Fruit fly (Drosophila melanogaster) whole organism, embryonic: ENCODE measurements around the gene hyd.

Experiments used
- Abd-B ChIP-seq: fragments of 200-800 bp; sonication (Bioruptor generic); optimal IDR thresholded peaks from 2 replicates; lab custom pipeline; 2018; ENCODE audit warnings: missing biosample characterization, mild to moderate bottlenecking, missing genetic modification characterization, moderate library complexity
- Antp ChIP-seq: fragments of 200-800 bp; sonication (Bioruptor generic); optimal IDR thresholded peaks from 3 replicates; lab custom pipeline; 2016; ENCODE audit warnings: missing biosample characterization, missing genetic modification characterization
- B-H2 ChIP-seq: fragments of 200-800 bp; sonication (Bioruptor generic); optimal IDR thresholded peaks from 2 replicates; lab custom pipeline; 2018; ENCODE audit warnings: missing biosample characterization, mild to moderate bottlenecking, missing genetic modification characterization
- Bdp1 ChIP-seq: fragments of 200-800 bp; sonication (Bioruptor generic); optimal IDR thresholded peaks from 3 replicates; lab custom pipeline; 2016; ENCODE audit warnings: missing biosample characterization, missing genetic modification characterization
- Bgb ChIP-seq: fragments of 200-800 bp; sonication (Bioruptor generic); IDR thresholded peaks from 2 replicates; pipeline ENCODE4 v1.3.6; 2022; ENCODE audit warnings: missing biosample characterization, missing genetic modification characterization; ENCODE audit not compliant: partially characterized antibody
- CG10654 ChIP-seq: fragments of 200-800 bp; sonication (Bioruptor generic); optimal IDR thresholded peaks from 2 replicates; lab custom pipeline; 2016; ENCODE audit warnings: missing biosample characterization, missing genetic modification characterization
- CG11398 ChIP-seq: fragments of 200-800 bp; sonication (Bioruptor generic); optimal IDR thresholded peaks from 2 replicates; lab custom pipeline; 2016; ENCODE audit warnings: missing biosample characterization, missing genetic modification characterization
- CG11504 ChIP-seq: fragments of 200-800 bp; sonication (Bioruptor generic); optimal IDR thresholded peaks from 3 replicates; lab custom pipeline; 2019; ENCODE audit warnings: missing biosample characterization, mild to moderate bottlenecking, missing genetic modification characterization, moderate library complexity
- CG12744 ChIP-seq: fragments of 200-800 bp; sonication (Bioruptor generic); optimal IDR thresholded peaks from 2 replicates; lab custom pipeline; 2016; ENCODE audit warnings: missing biosample characterization, missing genetic modification characterization
- CG13624 ChIP-seq: fragments of 200-800 bp; sonication (Bioruptor generic); optimal IDR thresholded peaks from 2 replicates; lab custom pipeline; 2016; ENCODE audit warnings: missing biosample characterization, missing genetic modification characterization
- CG14441 ChIP-seq: fragments of 200-800 bp; sonication (Bioruptor generic); IDR thresholded peaks from 2 replicates; pipeline ENCODE4 v1.3.6; 2022; ENCODE audit warnings: missing biosample characterization, missing genetic modification characterization
- CG14710 ChIP-seq: fragments of 200-800 bp; sonication (Bioruptor generic); optimal IDR thresholded peaks from 3 replicates; lab custom pipeline; 2019; ENCODE audit warnings: missing biosample characterization, mild to moderate bottlenecking, missing genetic modification characterization, moderate library complexity
- CG14965 ChIP-seq: fragments of 200-800 bp; sonication (Bioruptor generic); optimal IDR thresholded peaks from 2 replicates; lab custom pipeline; 2016; ENCODE audit warnings: missing biosample characterization, missing genetic modification characterization, borderline replicate concordance
- CG15514 ChIP-seq: fragments of 200-800 bp; sonication (Bioruptor generic); optimal IDR thresholded peaks from 3 replicates; lab custom pipeline; 2017; ENCODE audit warnings: missing biosample characterization, missing genetic modification characterization, mild to moderate bottlenecking, moderate library complexity, missing genetic modification reagents
- CG2120 ChIP-seq: fragments of 200-800 bp; sonication (Bioruptor generic); optimal IDR thresholded peaks from 3 replicates; lab custom pipeline; 2016; ENCODE audit warnings: missing biosample characterization, missing genetic modification characterization
- CG31388 ChIP-seq: fragments of 200-800 bp; sonication (Bioruptor generic); optimal IDR thresholded peaks from 2 replicates; lab custom pipeline; 2016; ENCODE audit warnings: missing biosample characterization, missing genetic modification characterization
- CG32772 ChIP-seq: fragments of 200-800 bp; sonication (Bioruptor generic); IDR thresholded peaks from 2 replicates; pipeline ENCODE4 v1.3.6; 2022; ENCODE audit warnings: missing biosample characterization, missing genetic modification characterization
- CG34376 ChIP-seq: fragments of 200-800 bp; sonication (Bioruptor generic); optimal IDR thresholded peaks from 2 replicates; lab custom pipeline; 2018; ENCODE audit warnings: missing biosample characterization, mild to moderate bottlenecking, missing genetic modification characterization
- CG7556 ChIP-seq: fragments of 200-800 bp; sonication (Bioruptor generic); optimal IDR thresholded peaks from 2 replicates; lab custom pipeline; 2017; ENCODE audit warnings: missing biosample characterization, mild to moderate bottlenecking, missing genetic modification characterization
- CG8290 ChIP-seq, 3 experiments: fragments of 200-800 bp; sonication (Bioruptor generic); optimal IDR thresholded peaks; 2 replicates each; lab custom pipeline; 2016 to 2019; ENCODE audit warnings: missing biosample characterization in 3 of 3, missing genetic modification characterization in 3 of 3, mild to moderate bottlenecking in 2 of 3, moderate library complexity in 1 of 3
- CG9437 ChIP-seq: fragments of 200-800 bp; sonication (Bioruptor generic); optimal IDR thresholded peaks from 2 replicates; lab custom pipeline; 2018; ENCODE audit warnings: missing biosample characterization, mild to moderate bottlenecking, missing genetic modification characterization
- Dbx ChIP-seq: fragments of 200-800 bp; sonication (Bioruptor generic); IDR thresholded peaks from 3 replicates; pipeline ENCODE4 v1.3.6; 2022; ENCODE audit warnings: missing biosample characterization, missing genetic modification characterization
- Dek ChIP-seq: fragments of 200-800 bp; sonication (Bioruptor generic); optimal IDR thresholded peaks from 3 replicates; lab custom pipeline; 2019; ENCODE audit warnings: missing biosample characterization, mild to moderate bottlenecking, missing genetic modification characterization, moderate library complexity
- Gug ChIP-seq: fragments of 200-800 bp; sonication (Bioruptor generic); IDR thresholded peaks from 4 replicates; pipeline ENCODE4 v1.3.6; 2022; ENCODE audit warnings: missing biosample characterization, missing genetic modification characterization
- Hsf ChIP-seq: fragments of 200-800 bp; sonication (Bioruptor generic); optimal IDR thresholded peaks from 3 replicates; lab custom pipeline; 2016; ENCODE audit warnings: missing biosample characterization, missing genetic modification characterization
- MBD-R2 ChIP-seq: fragments of 200-800 bp; sonication (Bioruptor generic); IDR thresholded peaks from 2 replicates; pipeline ENCODE4 v1.3.6; 2022; ENCODE audit warnings: missing biosample characterization, missing genetic modification characterization
- MTF-1 ChIP-seq: fragments of 200-800 bp; sonication (Bioruptor generic); optimal IDR thresholded peaks from 2 replicates; lab custom pipeline; 2018; ENCODE audit warnings: missing biosample characterization, mild to moderate bottlenecking, missing genetic modification characterization, borderline replicate concordance
- Neu2 ChIP-seq: fragments of 200-800 bp; sonication (Bioruptor generic); optimal IDR thresholded peaks from 3 replicates; lab custom pipeline; 2016; ENCODE audit warnings: missing biosample characterization, missing genetic modification characterization, borderline replicate concordance
- Ptx1 ChIP-seq: fragments of 200-800 bp; sonication (Bioruptor generic); IDR thresholded peaks from 2 replicates; pipeline ENCODE4 v1.3.6; 2022; ENCODE audit warnings: missing biosample characterization, missing genetic modification characterization
- ara ChIP-seq: fragments of 200-800 bp; sonication (Bioruptor generic); IDR thresholded peaks from 2 replicates; pipeline ENCODE4 v1.3.6; 2022; ENCODE audit warnings: missing biosample characterization, missing genetic modification characterization
- bowl ChIP-seq: fragments of 200-800 bp; sonication (Bioruptor generic); IDR thresholded peaks from 2 replicates; pipeline ENCODE4 v1.3.6; 2022; ENCODE audit warnings: missing biosample characterization, missing genetic modification characterization
- br ChIP-seq: fragments of >200 bp; optimal IDR thresholded peaks from 2 replicates; lab custom pipeline; 2017
- chif ChIP-seq, 2 experiments: fragments of 200-800 bp; sonication (Bioruptor generic); optimal IDR thresholded peaks; 3 replicates each; lab custom pipeline; 2016; ENCODE audit warnings: missing biosample characterization in 2 of 2, missing genetic modification characterization in 2 of 2
- chn ChIP-seq: fragments of 200-800 bp; sonication (Bioruptor generic); optimal IDR thresholded peaks from 2 replicates; lab custom pipeline; 2016; ENCODE audit warnings: missing biosample characterization, missing genetic modification characterization
- eyg ChIP-seq: fragments of 200-800 bp; sonication (Bioruptor generic); optimal IDR thresholded peaks from 3 replicates; lab custom pipeline; 2016; ENCODE audit warnings: missing biosample characterization, missing genetic modification characterization
- fru ChIP-seq: fragments of >200 bp; optimal IDR thresholded peaks from 2 replicates; lab custom pipeline; 2017
- gfzf ChIP-seq: fragments of 200-800 bp; sonication (Bioruptor generic); optimal IDR thresholded peaks from 2 replicates; lab custom pipeline; 2016; ENCODE audit warnings: missing biosample characterization, mild to moderate bottlenecking, missing genetic modification characterization, moderate library complexity
- grau ChIP-seq: fragments of 200-800 bp; optimal IDR thresholded peaks from 3 replicates; lab custom pipeline; 2019; ENCODE audit warnings: missing biosample characterization, mild to moderate bottlenecking, missing genetic modification characterization, moderate library complexity
- gsb-n ChIP-seq: fragments of 200-800 bp; sonication (Bioruptor generic); optimal IDR thresholded peaks from 3 replicates; lab custom pipeline; 2018; ENCODE audit warnings: missing biosample characterization, mild to moderate bottlenecking, missing genetic modification characterization
- ham ChIP-seq: fragments of 200-800 bp; sonication (Bioruptor generic); IDR thresholded peaks from 2 replicates; pipeline ENCODE4 v1.3.6; 2022; ENCODE audit warnings: missing biosample characterization, missing genetic modification characterization
- hbn ChIP-seq: fragments of 200-800 bp; sonication (Bioruptor generic); IDR thresholded peaks from 2 replicates; pipeline ENCODE4 v1.3.6; 2022; ENCODE audit warnings: missing biosample characterization, missing genetic modification characterization; ENCODE audit not compliant: partially characterized antibody
- jing ChIP-seq: fragments of 200-800 bp; sonication (Bioruptor generic); optimal IDR thresholded peaks from 2 replicates; lab custom pipeline; 2018; ENCODE audit warnings: missing biosample characterization, mild to moderate bottlenecking, missing genetic modification characterization
- lab ChIP-seq: fragments of 200-800 bp; sonication (Bioruptor generic); optimal IDR thresholded peaks from 3 replicates; lab custom pipeline; 2017; ENCODE audit warnings: missing biosample characterization, missing genetic modification characterization, mild to moderate bottlenecking, moderate library complexity, missing genetic modification reagents
- nau ChIP-seq: fragments of 200-800 bp; sonication (Bioruptor generic); optimal IDR thresholded peaks from 3 replicates; lab custom pipeline; 2017; ENCODE audit warnings: missing biosample characterization, mild to moderate bottlenecking, missing genetic modification characterization, missing genetic modification reagents
- nmo ChIP-seq: fragments of 200-800 bp; sonication (Bioruptor generic); optimal IDR thresholded peaks from 2 replicates; lab custom pipeline; 2018; ENCODE audit warnings: missing biosample characterization, mild to moderate bottlenecking, missing genetic modification characterization, moderate library complexity
- odd ChIP-seq: fragments of 200-800 bp; sonication (Bioruptor generic); optimal IDR thresholded peaks from 2 replicates; lab custom pipeline; 2017; ENCODE audit warnings: missing biosample characterization, mild to moderate bottlenecking, missing genetic modification characterization
- pfk ChIP-seq: fragments of 200-800 bp; sonication (Bioruptor generic); optimal IDR thresholded peaks from 2 replicates; lab custom pipeline; 2018; ENCODE audit warnings: missing biosample characterization, mild to moderate bottlenecking, missing genetic modification characterization, moderate library complexity
- pho ChIP-seq: fragments of 200-800 bp; sonication (Bioruptor generic); optimal IDR thresholded peaks from 2 replicates; lab custom pipeline; 2016; ENCODE audit warnings: missing biosample characterization, missing genetic modification characterization
- ranshi ChIP-seq: fragments of 200-800 bp; sonication (Bioruptor generic); IDR thresholded peaks from 2 replicates; pipeline ENCODE4 v1.3.6; 2022; ENCODE audit warnings: missing biosample characterization, missing genetic modification characterization
- slbo ChIP-seq: fragments of 200-800 bp; sonication (Bioruptor generic); IDR thresholded peaks from 2 replicates; pipeline ENCODE4 v1.3.6; 2022; ENCODE audit warnings: missing biosample characterization, missing genetic modification characterization
- yki ChIP-seq: fragments of >200 bp; optimal IDR thresholded peaks from 3 replicates; lab custom pipeline; 2018

hyd gene

DNA sequence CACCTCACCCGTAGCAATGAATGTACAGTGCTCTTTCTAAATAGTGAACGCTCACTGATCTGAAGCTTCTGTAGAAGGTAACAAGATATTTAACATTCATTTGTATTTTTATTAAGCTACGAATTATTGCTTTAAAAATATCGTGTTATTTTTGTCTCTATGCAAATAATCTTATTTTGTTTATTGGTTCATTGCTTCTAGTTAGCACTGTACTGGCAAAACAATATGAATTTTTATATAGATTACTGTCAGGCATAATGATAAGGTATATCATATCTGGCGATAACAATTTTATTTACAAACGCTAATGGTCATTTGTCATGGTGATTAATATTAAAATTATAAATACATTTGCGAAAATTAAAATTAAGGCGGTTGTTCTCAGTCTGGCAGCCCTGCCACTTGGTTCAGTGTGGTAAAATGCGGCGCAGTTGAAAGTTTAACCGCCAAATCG is 46.1 kb upstream of the hyd start, which contains the start of gene CG9471 (continued):
- peak; percentile 81 for TF ChIP-seq CG8290 (GFP tag; optimal IDR thresholded peaks at IDR 0.05; lab: Kevin White, UChicago)
- peak in 1 of 2 experiments; percentile 79 for TF ChIP-seq CG8290 (tag; optimal IDR thresholded peaks at IDR 0.05; lab: Kevin White, UChicago)
- no peak for TF ChIP-seq CG14965
- peak; percentile 90 for TF ChIP-seq Abd-B
- TF ChIP-seq CG13624 (GFP tag; lab: Kevin White, UChicago) = peak; percentile 90
- TF ChIP-seq MTF-1 (GFP tag; lab: Kevin White, UChicago) = peak; percentile 64
- TF ChIP-seq CG11504 (tag; lab: Kevin White, UChicago) = peak; percentile 92
- peak; percentile 91 for TF ChIP-seq B-H2 (GFP tag; lab: Kevin White, UChicago)
- peak; percentile 99 for TF ChIP-seq grau (tag; lab: Kevin White, UChicago)
- peak; percentile 90 for TF ChIP-seq Dek (tag; lab: Kevin White, UChicago)
- peak; percentile 90 for TF ChIP-seq CG7556 (GFP tag; lab: Kevin White, UChicago)
- TF ChIP-seq Dbx = peak; percentile 91
- no peak for TF ChIP-seq gfzf
- TF ChIP-seq chif (GFP tag; optimal IDR thresholded peaks at IDR 0.05; lab: Kevin White, UChicago) = peak; percentile 85 to 89
- TF ChIP-seq ham (GFP tag; lab: Robert Waterston, UW) = peak; percentile 71; the same call in 1 of the 2 replicates
- TF ChIP-seq eyg (GFP tag; lab: Kevin White, UChicago) = peak; percentile 86
- TF ChIP-seq hbn (GFP tag; lab: Robert Waterston, UW) = no peak
- TF ChIP-seq fru = no peak
- peak; percentile 35 for TF ChIP-seq CG11398 (GFP tag; lab: Kevin White, UChicago)
- peak; percentile 96 for TF ChIP-seq lab (GFP tag; lab: Kevin White, UChicago)
- TF ChIP-seq Bdp1 (GFP tag; lab: Kevin White, UChicago) = peak; percentile 78
- peak; percentile 25 for TF ChIP-seq pfk (GFP tag; lab: Kevin White, UChicago)
- TF ChIP-seq slbo (GFP tag; lab: Robert Waterston, UW) = peak; percentile 96
- TF ChIP-seq br (lab: Kevin White, UChicago) = no peak
- peak; percentile 91 for TF ChIP-seq CG32772
- peak; percentile 96 for TF ChIP-seq CG2120 (GFP tag; lab: Kevin White, UChicago)
- TF ChIP-seq CG31388 (GFP tag; lab: Kevin White, UChicago) = peak; percentile 57
- peak; percentile 89 for TF ChIP-seq CG10654
- TF ChIP-seq CG9437 = peak; percentile 82
- TF ChIP-seq CG12744 (GFP tag; lab: Kevin White, UChicago) = peak; percentile 83
- TF ChIP-seq CG15514 (GFP tag; lab: Kevin White, UChicago) = peak; percentile 87
- peak; percentile 87 for TF ChIP-seq nau (GFP tag; lab: Kevin White, UChicago)
- TF ChIP-seq Ptx1 (GFP tag; lab: Robert Waterston, UW) = peak; percentile 96
- TF ChIP-seq CG14441 (GFP tag; lab: Robert Waterston, UW) = peak; percentile 91
- TF ChIP-seq gsb-n (tag; lab: Kevin White, UChicago) = peak; percentile 81
- TF ChIP-seq Bgb (GFP tag; lab: Robert Waterston, UW) = peak; percentile 15; the same call in 1 of the 2 replicates
- peak; percentile 87 for TF ChIP-seq CG34376 (GFP tag; lab: Kevin White, UChicago)
- TF ChIP-seq ara (GFP tag; lab: Robert Waterston, UW) = peak; percentile 91
- TF ChIP-seq Antp (GFP tag; lab: Kevin White, UChicago) = peak; percentile 89
- peak; percentile 92 for TF ChIP-seq nmo (GFP tag; lab: Kevin White, UChicago)
- TF ChIP-seq bowl (GFP tag; lab: Robert Waterston, UW) = peak; percentile 85
- TF ChIP-seq CG14710 (tag; lab: Kevin White, UChicago) = peak; percentile 86
- peak; percentile 94 for TF ChIP-seq Hsf (GFP tag; lab: Kevin White, UChicago)
- TF ChIP-seq Gug = peak; percentile 89
- TF ChIP-seq MBD-R2 = peak; percentile 79
- TF ChIP-seq pho (GFP tag; lab: Kevin White, UChicago) = peak; percentile 87
- TF ChIP-seq ranshi (GFP tag; lab: Robert Waterston, UW) = peak; percentile 94
- TF ChIP-seq Neu2 (GFP tag; lab: Kevin White, UChicago) = peak; percentile 65
- no peak for TF ChIP-seq jing (GFP tag; lab: Kevin White, UChicago)
- peak; percentile 90 for TF ChIP-seq chn (GFP tag; lab: Kevin White, UChicago)
- TF ChIP-seq yki (lab: Kevin White, UChicago) = no peak
- peak; percentile 83 for TF ChIP-seq odd (GFP tag; lab: Kevin White, UChicago)
